Worm (Caenorhabditis elegans) whole organism, young adult: ENCODE results near the gene C03B1.2.

Experiments used
- F10E7.11 ChIP-seq: sonication (generic microtip); optimal IDR thresholded peaks from 2 replicates; lab custom pipeline; 2017; ENCODE audit warnings: mild to moderate bottlenecking, missing genetic modification characterization, moderate library complexity, missing compliant biosample characterization
- Y53F4B.3 ChIP-seq: fragments of 200-800 bp; sonication (Bioruptor generic); IDR thresholded peaks from 2 replicates; pipeline ENCODE4 v1.3.6; 2022; ENCODE audit warnings: missing genetic modification reagents, missing genetic modification characterization, missing compliant biosample characterization
- egl-18 ChIP-seq: fragments of 200-800 bp; sonication (Bioruptor generic); IDR thresholded peaks from 2 replicates; pipeline ENCODE4 v1.3.6; 2022; ENCODE audit warnings: missing genetic modification reagents, missing genetic modification characterization, missing compliant biosample characterization
- egl-44 ChIP-seq: fragments of 200-800 bp; sonication (Bioruptor generic); IDR thresholded peaks from 2 replicates; pipeline ENCODE4 v1.3.6; 2022; ENCODE audit warnings: missing genetic modification reagents, missing genetic modification characterization, missing compliant biosample characterization
- fkh-3 ChIP-seq: sonication (generic microtip); optimal IDR thresholded peaks from 2 replicates; lab custom pipeline; 2016; ENCODE audit warnings: mild to moderate bottlenecking, missing genetic modification characterization, missing compliant biosample characterization
- lin-26 ChIP-seq: fragments of 200-800 bp; sonication (Bioruptor generic); IDR thresholded peaks from 2 replicates; pipeline ENCODE4 v1.3.6; 2022; ENCODE audit warnings: missing genetic modification reagents, missing genetic modification characterization, missing compliant biosample characterization
- lin-40 ChIP-seq: sonication (generic microtip); optimal IDR thresholded peaks from 2 replicates; lab custom pipeline; 2016; ENCODE audit warnings: missing genetic modification characterization, mild to moderate bottlenecking, missing compliant biosample characterization, missing genotype, missing genetic modification reagents
- nfya-1 ChIP-seq: sonication (generic microtip); optimal IDR thresholded peaks from 2 replicates; lab custom pipeline; 2017; ENCODE audit warnings: antibody characterized with exemption, missing compliant biosample characterization, missing genetic modification characterization, borderline replicate concordance; ENCODE audit not compliant: insufficient read depth
- snpc-1.1 ChIP-seq: sonication (generic microtip); optimal IDR thresholded peaks from 2 replicates; lab custom pipeline; 2017; ENCODE audit warnings: missing genetic modification characterization, mild to moderate bottlenecking, missing compliant biosample characterization, antibody characterized with exemption, moderate library complexity, missing genotype, missing genetic modification reagents; ENCODE audit not compliant: insufficient read depth
- tlf-1 ChIP-seq: fragments of 200-800 bp; sonication (Bioruptor generic); optimal IDR thresholded peaks from 2 replicates; lab custom pipeline; 2018; ENCODE audit warnings: mild to moderate bottlenecking, missing genetic modification characterization, missing compliant biosample characterization
- unc-130 ChIP-seq: sonication (generic microtip); optimal IDR thresholded peaks from 2 replicates; lab custom pipeline; 2016; ENCODE audit warnings: missing genetic modification reagents, missing genetic modification characterization, missing compliant biosample characterization

ce11 chrX:6360658-6361057, 9.2 kb upstream of the C03B1.2 start, which contains the start of gene C03B1.14:
- TF ChIP-seq tlf-1 (no peak), fkh-3 (tag; lab: Kevin White, UChicago) (no peak), Y53F4B.3 (GFP tag; lab: Robert Waterston, UW) (no peak), snpc-1.1 (tag; lab: Kevin White, UChicago) (no peak), lin-26 (GFP tag; lab: Robert Waterston, UW) (no peak), unc-130 (GFP tag; lab: Kevin White, UChicago) (no peak), egl-18 (GFP tag; lab: Robert Waterston, UW) (no peak), F10E7.11 (tag; lab: Kevin White, UChicago) (no peak), lin-40 (tag; lab: Kevin White, UChicago) (no peak), egl-44 (no peak), nfya-1 (no peak)
